Fruit fly (Drosophila melanogaster): Measurements from ENCODE around the gene Nop56.

Nop56 gene

dm6 chr3R:22467939-22468571 is 47.2 kb upstream of the Nop56 start, which contains the start of the genes CG5377 and Nrx-1:
Gene CG5377, minus strand, starts transcription at chr3R:22468157.
Gene Nrx-1, plus strand, starts transcription at chr3R:22468512.
- TF ChIP-seq CG1233 (GFP tag; optimal IDR thresholded peaks at IDR 0.05) (no peak), Fer2 (tag; optimal IDR thresholded peaks at IDR 0.05) (no peak), CG17328 (GFP tag; IDR thresholded peaks at IDR 0.05) (no peak), CG34422 (GFP tag; IDR thresholded peaks at IDR 0.05) (peak; percentile 6; the same call in 1 of the 3 replicates), Aef1 (GFP tag; IDR thresholded peaks at IDR 0.05) (no peak), CG17829 (tag; optimal IDR thresholded peaks at IDR 0.05) (no peak), Spps (tag; optimal IDR thresholded peaks at IDR 0.05) (no peak), sna (GFP tag; IDR thresholded peaks at IDR 0.05; ENCODE audit: partially characterized antibody) (0 out of 2 replicates have a peak, but pooled peaks have one; percentile 17), vvl (GFP tag; IDR thresholded peaks at IDR 0.05) (no peak), D (optimal IDR thresholded peaks at IDR 0.05) (no peak), D (GFP tag; optimal IDR thresholded peaks at IDR 0.05) (no peak), tio (GFP tag; optimal IDR thresholded peaks at IDR 0.05) (no peak), wor (GFP tag; IDR thresholded peaks at IDR 0.05) (no peak), sim (GFP tag; IDR thresholded peaks at IDR 0.05) (no peak), dimm (GFP tag; IDR thresholded peaks at IDR 0.05) (no peak), exex (tag; optimal IDR thresholded peaks at IDR 0.05) (no peak), unc-4 (GFP tag; IDR thresholded peaks at IDR 0.05; ENCODE audit: partially characterized antibody) (0 out of 2 replicates have a peak, but pooled peaks have one; percentile 22), D19A (tag; optimal IDR thresholded peaks at IDR 0.05) (no peak), BEAF-32 (GFP tag; optimal IDR thresholded peaks at IDR 0.05) (peak; percentile 7), CG43689 (GFP tag; IDR thresholded peaks at IDR 0.05) (no peak), CG14050 (GFP tag; IDR thresholded peaks at IDR 0.05) (no peak), kni (GFP tag; optimal IDR thresholded peaks at IDR 0.05) (no peak), Sox102F (GFP tag; optimal IDR thresholded peaks at IDR 0.05) (no peak), ash1 (GFP tag; optimal IDR thresholded peaks at IDR 0.05) (no peak), tin (GFP tag; optimal IDR thresholded peaks at IDR 0.05) (no peak), Scr (GFP tag; IDR thresholded peaks at IDR 0.05; ENCODE audit: partially characterized antibody) (peak; percentile 24; the same call in 1 of the 2 replicates), mirr (GFP tag; optimal IDR thresholded peaks at IDR 0.05) (no peak), NC2β (GFP tag; optimal IDR thresholded peaks at IDR 0.05) (no peak), CG14710 (tag; optimal IDR thresholded peaks at IDR 0.05) (peak; percentile 77), Dll (GFP tag; IDR thresholded peaks at IDR 0.05; ENCODE audit: partially characterized antibody) (peak; percentile 45; the same call in 1 of the 4 replicates), pnt (GFP tag; optimal IDR thresholded peaks at IDR 0.05) (no peak), CG2889 (GFP tag; IDR thresholded peaks at IDR 0.05) (no peak), crp (GFP tag; optimal IDR thresholded peaks at IDR 0.05) (peak; percentile 51 to 92), ap (GFP tag; IDR thresholded peaks at IDR 0.05) (no peak), gem (tag; optimal IDR thresholded peaks at IDR 0.05) (no peak), Abd-B (GFP tag; optimal IDR thresholded peaks at IDR 0.05) (no peak), CG8290 (GFP tag; optimal IDR thresholded peaks at IDR 0.05) (no peak), CG8290 (tag; optimal IDR thresholded peaks at IDR 0.05) (no peak), sd (tag; optimal IDR thresholded peaks at IDR 0.05) (no peak), CG17612 (GFP tag; IDR thresholded peaks at IDR 0.05) (no peak), bsh (GFP tag; optimal IDR thresholded peaks at IDR 0.05) (no peak), CG12071 (GFP tag; optimal IDR thresholded peaks at IDR 0.05) (no peak), E2f2 (GFP tag; IDR thresholded peaks at IDR 0.05) (peak; percentile 59), ro (GFP tag; IDR thresholded peaks at IDR 0.05) (no peak), CG31224 (GFP tag; IDR thresholded peaks at IDR 0.05) (no peak), NFAT (GFP tag; IDR thresholded peaks at IDR 0.05) (no peak), CG2678 (tag; optimal IDR thresholded peaks at IDR 0.05) (no peak), trem (tag; optimal IDR thresholded peaks at IDR 0.05) (peak; percentile 23), tup (GFP tag; optimal IDR thresholded peaks at IDR 0.05) (no peak), CG9727 (GFP tag; optimal IDR thresholded peaks at IDR 0.05) (no peak)

Measured in whole organism, embryonic.